Worm (Caenorhabditis elegans): ENCODE measurements around the gene znf-706.

Gene znf-706

ce11 chrIV:9100835-9101234 lies 4.8 kb upstream of the znf-706 start:
- TF ChIP-seq unc-62 (GFP tag; optimal IDR thresholded peaks at IDR 0.05 in 1 of 2) (peak in 1 of 2 experiments; percentile 99), unc-62 (tag; optimal IDR thresholded peaks at IDR 0.05) (no peak), lin-1 (GFP tag; IDR thresholded peaks at IDR 0.05) (no peak), ZK337.2 (GFP tag; IDR thresholded peaks at IDR 0.05) (no peak)

ce11 chrIV:9098942-9099341 lies 2.9 kb upstream of the znf-706 start, which contains the start of gene gldi-10:
TSS of gene gldi-10 (plus strand) at chrIV:9099242.
- TF ChIP-seq dpl-1 (GFP tag; optimal IDR thresholded peaks at IDR 0.05) (no peak), aha-1 (tag) (peak; percentile 16)

ce11 chrIV:9095553-9095952 lies 478 bp downstream of the znf-706 start, which contains the start of gene icln-1:
TSS of gene icln-1 (minus strand) at chrIV:9095653.
- TF ChIP-seq madf-9 (GFP tag; conservative IDR thresholded peaks at IDR 0.05) (no peak), lin-1 (GFP tag; IDR thresholded peaks at IDR 0.05) (no peak), mdt-29 (GFP tag; IDR thresholded peaks at IDR 0.05) (no peak), ztf-11 (tag; optimal IDR thresholded peaks at IDR 0.05) (no peak), spr-3 (GFP tag; optimal IDR thresholded peaks at IDR 0.05) (no peak), tra-1 (GFP tag; IDR thresholded peaks at IDR 0.05) (no peak), nhr-77 (tag; optimal IDR thresholded peaks at IDR 0.05) (no peak), ztf-7 (tag; optimal IDR thresholded peaks at IDR 0.05) (no peak)

ce11 chrIV:9094356-9094755 lies 1.7 kb downstream of the znf-706 start, which contains the start of gene mrpl-42:
TSS of gene mrpl-42 (minus strand) at chrIV:9094456.
- TF ChIP-seq egl-43 (GFP tag; IDR thresholded peaks at IDR 0.05) (no peak), daf-8 (GFP tag; IDR thresholded peaks at IDR 0.05) (no peak), snpc-1.2 (GFP tag; IDR thresholded peaks at IDR 0.05) (no peak), R02D3.7 (tag; optimal IDR thresholded peaks at IDR 0.05) (no peak), spr-3 (GFP tag; optimal IDR thresholded peaks at IDR 0.05) (no peak), ZK337.2 (GFP tag; IDR thresholded peaks at IDR 0.05) (no peak), nhr-25 (tag; optimal IDR thresholded peaks at IDR 0.05; ENCODE audit: borderline replicate concordance, insufficient read depth) (no peak), mdt-29 (GFP tag; IDR thresholded peaks at IDR 0.05) (no peak)

ce11 chrIV:9093932-9094331 lies 2.1 kb downstream of the znf-706 start, which contains the start of gene lpl-1:
TSS of gene lpl-1 (minus strand) at chrIV:9094032.
- TF ChIP-seq lin-38 (GFP tag; IDR thresholded peaks at IDR 0.05) (no peak), ama-1 (optimal IDR thresholded peaks at IDR 0.05) (peak; percentile 6)

- TF ChIP-seq lsy-2 (tag; optimal IDR thresholded peaks at IDR 0.05) (peak in 1 of 2 experiments; percentile 12), mep-1 (tag; optimal IDR thresholded peaks at IDR 0.05) (peak; percentile 11), fkh-10 (GFP tag; optimal IDR thresholded peaks at IDR 0.05) (peak; percentile 72), ces-1 (GFP tag; optimal IDR thresholded peaks at IDR 0.05) (peak; percentile 93), aha-1 (tag) (peak; percentile 66), lin-38 (GFP tag; IDR thresholded peaks at IDR 0.05) (no peak), ctbp-1 (GFP tag; IDR thresholded peaks at IDR 0.05) (peak; percentile 67; the same call in 1 of the 2 replicates), ceh-82 (tag; optimal IDR thresholded peaks at IDR 0.05) (no peak)
Measured at ce11 chrIV:9092011-9092410, 4.0 kb downstream of the znf-706 start.

ce11 chrIV:9090538-9091195 lies 5.4 kb downstream of the znf-706 start:
- TF ChIP-seq ceh-28 (tag; optimal IDR thresholded peaks at IDR 0.05) (no peak), hlh-30 (tag; optimal IDR thresholded peaks at IDR 0.05; ENCODE audit: insufficient read depth) (peak; percentile 60), nhr-6 (tag; optimal IDR thresholded peaks at IDR 0.05) (no peak), unc-62 (GFP tag; optimal IDR thresholded peaks at IDR 0.05 in 1 of 2) (peak in 1 of 2 experiments; percentile 32), unc-62 (tag; optimal IDR thresholded peaks at IDR 0.05) (no peak)
